Worm (Caenorhabditis elegans) whole organism, late embryonic: ENCODE results near the gene asna-1.

Experiments
- C08G9.2 ChIP-seq: sonication (generic microtip); optimal IDR thresholded peaks from 2 replicates; lab custom pipeline; 2016; ENCODE audit warnings: mild to moderate bottlenecking, missing genetic modification characterization, moderate library complexity, missing compliant biosample characterization
- F13H6.1 ChIP-seq: sonication (generic microtip); optimal IDR thresholded peaks from 2 replicates; lab custom pipeline; 2016; ENCODE audit warnings: missing genetic modification characterization, missing compliant biosample characterization
- K02D7.2 ChIP-seq: sonication (generic microtip); optimal IDR thresholded peaks from 2 replicates; lab custom pipeline; 2017; ENCODE audit warnings: mild to moderate bottlenecking, missing genetic modification characterization, missing compliant biosample characterization
- K09A11.1 ChIP-seq: sonication (generic microtip); optimal IDR thresholded peaks from 2 replicates; lab custom pipeline; 2017; ENCODE audit warnings: antibody characterized with exemption, mild to moderate bottlenecking, missing genetic modification characterization, missing compliant biosample characterization; ENCODE audit not compliant: insufficient read depth
- T23F11.4 ChIP-seq: fragments of 200-800 bp; sonication (Bioruptor generic); optimal IDR thresholded peaks from 2 replicates; lab custom pipeline; 2018; ENCODE audit warnings: mild to moderate bottlenecking, missing genetic modification characterization, missing compliant biosample characterization
- Y22D7AL.16 ChIP-seq: sonication (generic microtip); optimal IDR thresholded peaks from 2 replicates; lab custom pipeline; 2016; ENCODE audit warnings: missing genetic modification characterization, missing compliant biosample characterization
- ahr-1 ChIP-seq: sonication (generic microtip); optimal IDR thresholded peaks from 2 replicates; lab custom pipeline; 2016; ENCODE audit warnings: missing genetic modification characterization, missing compliant biosample characterization
- ama-1 ChIP-seq: fragments of 150-350 bp; optimal IDR thresholded peaks from 2 replicates; lab custom pipeline; 2014
- ceh-14 ChIP-seq: sonication (generic microtip); optimal IDR thresholded peaks from 2 replicates; lab custom pipeline; 2016; ENCODE audit warnings: missing genotype, missing genetic modification characterization, missing compliant biosample characterization
- ceh-18 ChIP-seq: sonication (generic microtip); optimal IDR thresholded peaks from 2 replicates; lab custom pipeline; 2016; ENCODE audit warnings: missing genetic modification characterization, missing compliant biosample characterization
- ceh-19 ChIP-seq: fragments of 200-800 bp; sonication (Bioruptor generic); optimal IDR thresholded peaks from 2 replicates; lab custom pipeline; 2018; ENCODE audit warnings: mild to moderate bottlenecking, missing genetic modification characterization, missing compliant biosample characterization
- ceh-2 ChIP-seq: sonication (generic microtip); optimal IDR thresholded peaks from 2 replicates; lab custom pipeline; 2016; ENCODE audit warnings: missing genotype, missing genetic modification characterization, missing compliant biosample characterization
- ceh-24 ChIP-seq: sonication (generic microtip); optimal IDR thresholded peaks from 2 replicates; lab custom pipeline; 2016; ENCODE audit warnings: mild to moderate bottlenecking, missing genetic modification characterization, missing compliant biosample characterization
- ceh-30 ChIP-seq: fragments of 150-350 bp; optimal IDR thresholded peaks from 2 replicates; lab custom pipeline; 2014; ENCODE audit warnings: missing biosample characterization, missing genetic modification characterization
- ceh-31 ChIP-seq: sonication (generic microtip); optimal IDR thresholded peaks from 2 replicates; lab custom pipeline; 2016; ENCODE audit warnings: missing genetic modification characterization, missing compliant biosample characterization
- ceh-34 ChIP-seq: sonication (generic microtip); optimal IDR thresholded peaks from 2 replicates; lab custom pipeline; 2016; ENCODE audit warnings: mild to moderate bottlenecking, missing genetic modification characterization, missing compliant biosample characterization
- ceh-45 ChIP-seq: fragments of 200-800 bp; sonication (Bioruptor generic); IDR thresholded peaks from 2 replicates; pipeline ENCODE4 v1.3.6; 2022; ENCODE audit warnings: missing genetic modification reagents, missing genetic modification characterization, missing compliant biosample characterization
- ceh-48 ChIP-seq: sonication (generic microtip); optimal IDR thresholded peaks from 2 replicates; lab custom pipeline; 2016; ENCODE audit warnings: missing genetic modification characterization, inconsistent platforms, missing compliant biosample characterization
- ceh-6 ChIP-seq: fragments of 200-800 bp; sonication (Bioruptor generic); optimal IDR thresholded peaks from 2 replicates; lab custom pipeline; 2018; ENCODE audit warnings: mild to moderate bottlenecking, missing genetic modification characterization, missing compliant biosample characterization
- ceh-9 ChIP-seq: sonication (generic microtip); optimal IDR thresholded peaks from 2 replicates; lab custom pipeline; 2016; ENCODE audit warnings: mild to moderate bottlenecking, missing genetic modification characterization, inconsistent platforms, missing compliant biosample characterization
- che-1 ChIP-seq: sonication (generic microtip); optimal IDR thresholded peaks from 2 replicates; lab custom pipeline; 2016; ENCODE audit warnings: mild to moderate bottlenecking, missing genetic modification characterization, missing compliant biosample characterization
- dve-1 ChIP-seq: sonication (generic microtip); optimal IDR thresholded peaks from 2 replicates; lab custom pipeline; 2017; ENCODE audit warnings: antibody characterized with exemption, mild to moderate bottlenecking, missing genetic modification characterization, missing compliant biosample characterization
- elt-2 ChIP-seq: sonication (generic microtip); optimal IDR thresholded peaks from 2 replicates; lab custom pipeline; 2016; ENCODE audit warnings: missing genetic modification reagents, missing genetic modification characterization, missing compliant biosample characterization
- elt-4 ChIP-seq: sonication (generic microtip); optimal IDR thresholded peaks from 2 replicates; lab custom pipeline; 2016; ENCODE audit warnings: missing genetic modification characterization, missing compliant biosample characterization
- ets-4 ChIP-seq: sonication (generic microtip); optimal IDR thresholded peaks from 2 replicates; lab custom pipeline; 2016; ENCODE audit warnings: missing genetic modification characterization, missing compliant biosample characterization
- eyg-1 ChIP-seq: sonication (generic microtip); optimal IDR thresholded peaks from 2 replicates; lab custom pipeline; 2016; ENCODE audit warnings: missing genotype, missing genetic modification characterization, missing compliant biosample characterization
- fkh-10 ChIP-seq: fragments of 150-350 bp; optimal IDR thresholded peaks from 2 replicates; lab custom pipeline; 2014; ENCODE audit warnings: missing biosample characterization, missing genetic modification reagents, missing genetic modification characterization
- fkh-6 ChIP-seq: sonication (generic microtip); optimal IDR thresholded peaks from 2 replicates; lab custom pipeline; 2016; ENCODE audit warnings: missing genetic modification characterization, missing compliant biosample characterization
- gmeb-2 ChIP-seq: sonication (generic microtip); optimal IDR thresholded peaks from 2 replicates; lab custom pipeline; 2016; ENCODE audit warnings: missing genetic modification characterization, inconsistent platforms, missing compliant biosample characterization
- hlh-13 ChIP-seq: fragments of 200-800 bp; sonication (Bioruptor generic); optimal IDR thresholded peaks from 2 replicates; lab custom pipeline; 2018; ENCODE audit warnings: mild to moderate bottlenecking, missing genetic modification characterization, missing compliant biosample characterization
- hlh-15 ChIP-seq: sonication (generic microtip); optimal IDR thresholded peaks from 2 replicates; lab custom pipeline; 2016; ENCODE audit warnings: missing genetic modification characterization, missing compliant biosample characterization
- hlh-30 ChIP-seq: sonication (generic microtip); optimal IDR thresholded peaks from 2 replicates; lab custom pipeline; 2017; ENCODE audit warnings: antibody characterized with exemption, missing genetic modification characterization, missing compliant biosample characterization; ENCODE audit not compliant: insufficient read depth
- hlh-8 ChIP-seq: sonication (generic microtip); optimal IDR thresholded peaks from 2 replicates; lab custom pipeline; 2016; ENCODE audit warnings: missing genotype, missing genetic modification characterization, missing compliant biosample characterization
- lim-6 ChIP-seq: sonication (generic microtip); optimal IDR thresholded peaks from 2 replicates; lab custom pipeline; 2016; ENCODE audit warnings: missing genetic modification characterization, missing compliant biosample characterization
- mec-3 ChIP-seq: sonication (generic microtip); optimal IDR thresholded peaks from 2 replicates; lab custom pipeline; 2016; ENCODE audit warnings: borderline replicate concordance, missing genetic modification characterization, missing compliant biosample characterization
- nhr-11 ChIP-seq: fragments of 150-350 bp; optimal IDR thresholded peaks from 2 replicates; lab custom pipeline; 2014; ENCODE audit warnings: missing biosample characterization, missing genetic modification characterization
- nhr-232 ChIP-seq: sonication (generic microtip); optimal IDR thresholded peaks from 2 replicates; lab custom pipeline; 2016; ENCODE audit warnings: missing genetic modification characterization, missing compliant biosample characterization
- npax-4 ChIP-seq: sonication (generic microtip); optimal IDR thresholded peaks from 2 replicates; lab custom pipeline; 2016; ENCODE audit warnings: missing genetic modification characterization, missing compliant biosample characterization
- pag-3 ChIP-seq: sonication (generic microtip); optimal IDR thresholded peaks from 2 replicates; lab custom pipeline; 2016; ENCODE audit warnings: missing compliant biosample characterization, missing genetic modification characterization, borderline replicate concordance
- pax-1 ChIP-seq: fragments of 150-350 bp; optimal IDR thresholded peaks from 2 replicates; lab custom pipeline; 2014; ENCODE audit warnings: missing biosample characterization, missing genetic modification characterization
- pha-2 ChIP-seq: sonication (generic microtip); optimal IDR thresholded peaks from 2 replicates; lab custom pipeline; 2017; ENCODE audit warnings: mild to moderate bottlenecking, missing genetic modification characterization, missing compliant biosample characterization
- pha-4 ChIP-seq: fragments of 150-350 bp; optimal IDR thresholded peaks from 2 replicates; lab custom pipeline; 2018; ENCODE audit warnings: missing biosample characterization, missing genetic modification reagents, missing genetic modification characterization
- pqm-1 ChIP-seq: sonication (generic microtip); optimal IDR thresholded peaks from 2 replicates; lab custom pipeline; 2016; ENCODE audit warnings: missing genetic modification characterization, missing compliant biosample characterization
- pros-1 ChIP-seq: fragments of 150-350 bp; optimal IDR thresholded peaks from 2 replicates; lab custom pipeline; 2014; ENCODE audit warnings: missing biosample characterization, missing genetic modification reagents, missing genetic modification characterization
- ref-2 ChIP-seq: sonication (generic microtip); optimal IDR thresholded peaks from 2 replicates; lab custom pipeline; 2016; ENCODE audit warnings: missing genetic modification characterization, missing compliant biosample characterization
- rnt-1 ChIP-seq: sonication (generic microtip); optimal IDR thresholded peaks from 2 replicates; lab custom pipeline; 2016; ENCODE audit warnings: missing genetic modification characterization, missing compliant biosample characterization
- sox-2 ChIP-seq: fragments of 200-800 bp; sonication (Bioruptor generic); IDR thresholded peaks from 2 replicates; pipeline ENCODE4 v1.3.6; 2022; ENCODE audit warnings: missing genetic modification reagents, missing genetic modification characterization, missing compliant biosample characterization
- sox-4 ChIP-seq: sonication (generic microtip); optimal IDR thresholded peaks from 2 replicates; lab custom pipeline; 2017; ENCODE audit warnings: mild to moderate bottlenecking, missing genetic modification characterization, inconsistent platforms, missing compliant biosample characterization
- syd-9 ChIP-seq: sonication (generic microtip); optimal IDR thresholded peaks from 2 replicates; lab custom pipeline; 2016; ENCODE audit warnings: mild to moderate bottlenecking, missing genetic modification characterization, moderate library complexity, missing compliant biosample characterization
- tbx-7 ChIP-seq: sonication (generic microtip); optimal IDR thresholded peaks from 2 replicates; lab custom pipeline; 2016; ENCODE audit warnings: missing genotype, missing genetic modification characterization, missing compliant biosample characterization
- unc-3 ChIP-seq, 2 experiments: fragments of 200-800 bp in 1 of 2; sonication (Bioruptor generic) in 1 of 2; sonication (generic microtip) in 1 of 2; conservative IDR thresholded peaks in 1 of 2; optimal IDR thresholded peaks in 1 of 2; 2 replicates each; pipeline versions ENCODE4 v1.3.6 to Lab custom; 2016 to 2022; ENCODE audit warnings: missing compliant biosample characterization in 2 of 2, missing genetic modification characterization in 2 of 2, missing genetic modification reagents in 1 of 2
- unc-42 ChIP-seq: sonication (generic microtip); optimal IDR thresholded peaks from 2 replicates; lab custom pipeline; 2016; ENCODE audit warnings: missing genotype, missing genetic modification characterization, missing compliant biosample characterization
- zip-5 ChIP-seq: sonication (generic microtip); optimal IDR thresholded peaks from 2 replicates; lab custom pipeline; 2016; ENCODE audit warnings: missing genetic modification characterization, missing compliant biosample characterization

The asna-1 gene

DNA sequence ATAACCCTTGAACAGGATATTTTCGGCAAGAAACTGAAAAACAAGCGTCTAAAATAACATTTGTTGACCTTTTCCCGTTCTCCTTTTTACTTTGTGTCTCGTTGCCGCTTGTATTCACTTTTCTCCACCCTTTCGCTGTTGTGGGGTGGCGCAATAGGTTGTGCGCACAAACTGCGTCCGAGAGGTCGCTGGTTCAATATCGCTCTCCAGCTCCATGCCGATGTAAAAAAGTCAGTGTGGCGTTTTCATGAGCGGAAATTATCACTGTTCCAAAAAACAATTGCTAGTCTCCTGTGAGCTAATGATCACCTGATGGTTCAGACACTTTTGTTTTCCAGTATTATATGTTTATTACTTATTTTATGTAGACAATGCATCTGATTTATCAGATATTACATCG, 42.7 kb downstream of the asna-1 start:
- peak; percentile 95 for TF ChIP-seq ceh-19 (GFP tag; lab: Kevin White, UChicago)
- TF ChIP-seq zip-5, result peak; percentile 62
- no peak for TF ChIP-seq ama-1 (lab: Kevin White, UChicago)
- peak; percentile 67 for TF ChIP-seq unc-3 (GFP tag; conservative IDR thresholded peaks at IDR 0.05; lab: Robert Waterston, UW)
- TF ChIP-seq unc-3 (tag; optimal IDR thresholded peaks at IDR 0.05; lab: Kevin White, UChicago), result peak; percentile 85
- peak; percentile 73 for TF ChIP-seq hlh-8 (tag; lab: Kevin White, UChicago)
- peak; percentile 94 for TF ChIP-seq ceh-34 (tag; lab: Kevin White, UChicago)
- peak; percentile 82 for TF ChIP-seq rnt-1
- peak; percentile 3 for TF ChIP-seq pros-1
- TF ChIP-seq T23F11.4, result peak; percentile 85
- TF ChIP-seq hlh-15 (tag; lab: Kevin White, UChicago), result peak; percentile 86
- peak; percentile 76 for TF ChIP-seq sox-2
- peak; percentile 77 for TF ChIP-seq ceh-31
- TF ChIP-seq K09A11.1 (tag; lab: Kevin White, UChicago), result peak; percentile 72
- peak; percentile 70 for TF ChIP-seq dve-1 (tag; lab: Kevin White, UChicago)
- peak; percentile 63 for TF ChIP-seq ref-2 (tag; lab: Kevin White, UChicago)
- peak; percentile 69 for TF ChIP-seq F13H6.1
- peak; percentile 84 for TF ChIP-seq ceh-18
- TF ChIP-seq pha-2 (tag; lab: Kevin White, UChicago), result peak; percentile 89
- peak; percentile 89 for TF ChIP-seq sox-4 (tag; lab: Kevin White, UChicago)
- TF ChIP-seq pha-4 (tag; lab: Kevin White, UChicago), result no peak
- peak; percentile 87 for TF ChIP-seq che-1
- peak; percentile 75 for TF ChIP-seq lim-6 (tag; lab: Kevin White, UChicago)
- TF ChIP-seq pqm-1 (tag; lab: Kevin White, UChicago), result peak; percentile 73
- TF ChIP-seq fkh-10, result peak; percentile 33
- peak; percentile 87 for TF ChIP-seq eyg-1
- peak; percentile 3 for TF ChIP-seq ets-4 (tag; lab: Kevin White, UChicago)
- peak; percentile 66 for TF ChIP-seq ceh-9 (tag; lab: Kevin White, UChicago)
- peak; percentile 91 for TF ChIP-seq ceh-14
- peak; percentile 95 for TF ChIP-seq elt-2 (tag; lab: Kevin White, UChicago)
- TF ChIP-seq hlh-30 (tag; lab: Kevin White, UChicago), result peak; percentile 4
- TF ChIP-seq npax-4 (tag; lab: Kevin White, UChicago), result peak; percentile 82
- peak; percentile 89 for TF ChIP-seq gmeb-2 (tag; lab: Kevin White, UChicago)
- no peak for TF ChIP-seq ceh-30 (tag; lab: Kevin White, UChicago)
- no peak for TF ChIP-seq mec-3
- TF ChIP-seq C08G9.2 (tag; lab: Kevin White, UChicago), result peak; percentile 76
- TF ChIP-seq fkh-6, result peak; percentile 93
- peak; percentile 93 for TF ChIP-seq ceh-6 (GFP tag; lab: Kevin White, UChicago)
- peak; percentile 59 for TF ChIP-seq tbx-7 (tag; lab: Kevin White, UChicago)
- no peak for TF ChIP-seq pax-1 (tag; lab: Kevin White, UChicago)
- peak; percentile 51 for TF ChIP-seq unc-42 (tag; lab: Kevin White, UChicago)
- TF ChIP-seq elt-4 (tag; lab: Kevin White, UChicago), result no peak
- TF ChIP-seq nhr-232 (tag; lab: Kevin White, UChicago), result peak; percentile 88
- peak; percentile 82 for TF ChIP-seq ceh-48
- TF ChIP-seq ahr-1 (tag; lab: Kevin White, UChicago), result peak; percentile 81
- peak; percentile 91 for TF ChIP-seq syd-9
- peak; percentile 82 for TF ChIP-seq Y22D7AL.16 (tag; lab: Kevin White, UChicago)
- no peak for TF ChIP-seq pag-3 (tag; lab: Kevin White, UChicago)
- TF ChIP-seq ceh-2, result peak; percentile 86
- peak; percentile 90 for TF ChIP-seq K02D7.2
- TF ChIP-seq hlh-13, result peak; percentile 88
- no peak for TF ChIP-seq nhr-11 (tag; lab: Kevin White, UChicago)
- peak; percentile 78 for TF ChIP-seq ceh-45 (GFP tag; lab: Robert Waterston, UW)
- TF ChIP-seq ceh-24 (tag; lab: Kevin White, UChicago), result peak; percentile 85
